Worm (Caenorhabditis elegans) whole organism, L1 larva: Measurements from ENCODE around the gene C03G6.17.

ENCODE experiments used
- ceh-90 ChIP-seq: sonication (generic microtip); optimal IDR thresholded peaks from 2 replicates; lab custom pipeline; 2016; ENCODE audit warnings: missing genetic modification characterization, missing compliant biosample characterization
- fos-1 ChIP-seq: fragments of 150-350 bp; optimal IDR thresholded peaks from 2 replicates; lab custom pipeline; 2014; ENCODE audit warnings: missing biosample characterization, missing genetic modification characterization
- lin-14 ChIP-seq: fragments of 200-800 bp; sonication (Bioruptor generic); optimal IDR thresholded peaks from 2 replicates; lab custom pipeline; 2018; ENCODE audit warnings: mild to moderate bottlenecking, missing genetic modification characterization, moderate library complexity, missing compliant biosample characterization
- nhr-20 ChIP-seq: sonication (generic microtip); optimal IDR thresholded peaks from 2 replicates; lab custom pipeline; 2016; ENCODE audit warnings: mild to moderate bottlenecking, missing genetic modification characterization, missing compliant biosample characterization
- nhr-28 ChIP-seq: fragments of 150-350 bp; optimal IDR thresholded peaks from 2 replicates; lab custom pipeline; 2014; ENCODE audit warnings: missing biosample characterization, missing genetic modification characterization
- nhr-84 ChIP-seq: sonication (generic microtip); optimal IDR thresholded peaks from 2 replicates; lab custom pipeline; 2017; ENCODE audit warnings: missing biosample characterization, missing genetic modification characterization
- unc-30 ChIP-seq: sonication (generic microtip); optimal IDR thresholded peaks from 2 replicates; lab custom pipeline; 2017; ENCODE audit warnings: missing biosample characterization, missing genetic modification characterization
- ztf-4 ChIP-seq: fragments of 150-350 bp; optimal IDR thresholded peaks from 2 replicates; lab custom pipeline; 2014; ENCODE audit warnings: missing biosample characterization, missing genetic modification characterization

DNA sequence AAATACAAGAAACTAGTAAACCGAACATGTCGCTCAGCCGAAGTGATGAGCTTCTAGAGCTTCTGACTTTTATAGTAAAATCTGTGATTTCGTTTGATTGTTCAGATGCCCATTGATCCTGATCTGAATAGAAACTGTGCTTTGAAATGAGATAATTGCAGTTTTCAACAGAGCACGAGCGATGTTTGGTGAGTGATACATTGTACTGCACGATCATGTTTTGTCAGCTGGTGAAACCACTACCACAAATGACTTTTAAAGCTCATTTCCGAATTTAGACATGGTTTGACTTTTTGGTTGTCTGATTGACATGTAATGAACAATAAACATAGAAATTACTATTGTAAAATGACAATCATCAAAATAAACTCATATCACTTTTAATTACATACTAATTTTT is 25.4 kb downstream of the C03G6.17 start, which contains the start of gene tag-293:
- TF ChIP-seq fos-1 (tag; lab: Kevin White, UChicago) (no peak), unc-30 (tag; lab: Kevin White, UChicago) (no peak), ztf-4 (tag; lab: Kevin White, UChicago) (no peak), ceh-90 (no peak), nhr-84 (tag; lab: Kevin White, UChicago) (no peak), lin-14 (GFP tag; lab: Kevin White, UChicago) (no peak), nhr-28 (tag; lab: Kevin White, UChicago) (no peak), nhr-20 (tag; lab: Kevin White, UChicago) (no peak)
